Worm (Caenorhabditis elegans): ENCODE data around the gene otub-4.

Gene otub-4

ce11 chrIV:3338676-3339075 lies 39.3 kb downstream of the otub-4 start, which contains the start of gene hrpa-1 (continued):
- peak; percentile 61 for TF ChIP-seq spr-1 (tag; optimal IDR thresholded peaks at IDR 0.05)
- no peak for TF ChIP-seq F44E2.7 (GFP tag; IDR thresholded peaks at IDR 0.05)
- no peak for TF ChIP-seq egl-43 (GFP tag; IDR thresholded peaks at IDR 0.05)
- no peak for TF ChIP-seq Y75B8A.6 (GFP tag; IDR thresholded peaks at IDR 0.05)
- TF ChIP-seq daf-19 (GFP tag; conservative IDR thresholded peaks at IDR 0.05), result no peak
- TF ChIP-seq ztf-11 (tag; optimal IDR thresholded peaks at IDR 0.05), result no peak
- TF ChIP-seq daf-12 (tag; optimal IDR thresholded peaks at IDR 0.05), result no peak
- TF ChIP-seq T26A8.4 (GFP tag; IDR thresholded peaks at IDR 0.05), result peak; percentile 24
- TF ChIP-seq lin-38 (GFP tag; IDR thresholded peaks at IDR 0.05), result peak; percentile 83
- TF ChIP-seq ceh-82 (tag; optimal IDR thresholded peaks at IDR 0.05), result no peak
- no peak for TF ChIP-seq skn-1 (tag; optimal IDR thresholded peaks at IDR 0.05)
- peak; percentile 60 for TF ChIP-seq F37D6.2 (tag; optimal IDR thresholded peaks at IDR 0.05)
- TF ChIP-seq ama-1 (optimal IDR thresholded peaks at IDR 0.05), result peak; percentile 94
- TF ChIP-seq mxl-3 (GFP tag; optimal IDR thresholded peaks at IDR 0.05), result no peak
- no peak for TF ChIP-seq dmd-8 (GFP tag; IDR thresholded peaks at IDR 0.05)
- TF ChIP-seq hmg-1.1 (GFP tag; IDR thresholded peaks at IDR 0.05), result peak; percentile 71
- TF ChIP-seq unc-39 (tag; optimal IDR thresholded peaks at IDR 0.05), result no peak
- peak in 1 of 2 experiments; percentile 39 for TF ChIP-seq ZK546.5 (tag; optimal IDR thresholded peaks at IDR 0.05)
- peak; percentile 63 for TF ChIP-seq hlh-11 (tag; optimal IDR thresholded peaks at IDR 0.05)
- TF ChIP-seq hlh-30 (tag; optimal IDR thresholded peaks at IDR 0.05; ENCODE audit: insufficient read depth), result peak; percentile 87
- TF ChIP-seq ces-1 (GFP tag; optimal IDR thresholded peaks at IDR 0.05), result no peak
- TF ChIP-seq ztf-7 (tag; optimal IDR thresholded peaks at IDR 0.05), result no peak
- TF ChIP-seq ceh-44 (GFP tag; IDR thresholded peaks at IDR 0.05), result no peak

ce11 chrIV:3338176-3338575 lies 39.8 kb downstream of the otub-4 start:
- TF ChIP-seq snpc-1.2 (GFP tag; IDR thresholded peaks at IDR 0.05) (0 out of 2 replicates have a peak, but pooled peaks have one; percentile 26), ctbp-1 (GFP tag; IDR thresholded peaks at IDR 0.05) (peak; percentile 66), Y5F2A.4 (GFP tag; optimal IDR thresholded peaks at IDR 0.05) (peak; percentile 27), zag-1 (tag; optimal IDR thresholded peaks at IDR 0.05) (no peak), lim-7 (GFP tag; IDR thresholded peaks at IDR 0.05) (peak; percentile 63; the same call in 1 of the 2 replicates), daf-19 (GFP tag; conservative IDR thresholded peaks at IDR 0.05) (no peak), ceh-28 (tag; optimal IDR thresholded peaks at IDR 0.05) (peak; percentile 8), ces-1 (GFP tag; optimal IDR thresholded peaks at IDR 0.05) (no peak), Y48G9A.11 (GFP tag; IDR thresholded peaks at IDR 0.05) (no peak), egl-43 (GFP tag; IDR thresholded peaks at IDR 0.05) (0 out of 2 replicates have a peak, but pooled peaks have one; percentile 16), mdl-1 (tag; optimal IDR thresholded peaks at IDR 0.05) (no peak), F44E2.7 (GFP tag; IDR thresholded peaks at IDR 0.05) (no peak), arid-1 (GFP tag; conservative IDR thresholded peaks at IDR 0.05) (0 out of 2 replicates have a peak, but pooled peaks have one; percentile 4), F26F4.8 (GFP tag; conservative IDR thresholded peaks at IDR 0.05) (no peak), lin-1 (GFP tag; IDR thresholded peaks at IDR 0.05) (peak; percentile 68; the same call in 1 of the 2 replicates), lin-38 (GFP tag; IDR thresholded peaks at IDR 0.05) (0 out of 2 replicates have a peak, but pooled peaks have one; percentile 32)

DNA sequence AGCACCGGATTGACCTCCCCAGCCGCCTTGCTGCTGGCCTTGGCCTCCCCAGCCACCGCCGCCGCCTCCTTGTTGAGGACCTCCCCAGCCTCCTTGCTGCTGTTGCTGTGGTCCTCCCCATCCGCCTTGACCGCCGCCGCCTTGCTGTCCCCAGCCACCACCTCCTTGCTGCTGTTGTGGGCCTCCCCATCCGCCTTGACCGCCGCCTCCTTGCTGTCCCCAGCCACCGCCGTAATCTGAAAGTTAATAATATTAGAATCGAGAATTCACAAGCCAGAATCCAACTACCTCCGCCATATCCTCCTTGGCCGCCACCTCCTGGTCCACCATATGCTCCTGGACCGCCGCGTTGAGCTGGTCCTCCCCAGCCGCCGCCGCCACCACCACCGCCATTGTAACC lies 40.7 kb downstream of the otub-4 start:
- TF ChIP-seq pha-4 (GFP tag; IDR thresholded peaks at IDR 0.05), result peak; percentile 75; the same call in 1 of the 2 replicates
- TF ChIP-seq pha-4 (tag; optimal IDR thresholded peaks at IDR 0.05), result no peak
- TF ChIP-seq aha-1 (tag), result peak; percentile 24
- TF ChIP-seq hmg-1.1 (GFP tag; IDR thresholded peaks at IDR 0.05), result no peak
- peak; percentile 99 for TF ChIP-seq set-16 (GFP tag; IDR thresholded peaks at IDR 0.05)
- TF ChIP-seq tag-97 (GFP tag; IDR thresholded peaks at IDR 0.05), result no peak
- TF ChIP-seq egl-43 (GFP tag; IDR thresholded peaks at IDR 0.05), result peak; percentile 61; the same call in 1 of the 2 replicates
- TF ChIP-seq zfp-2 (tag; optimal IDR thresholded peaks at IDR 0.05), result no peak
- TF ChIP-seq sdz-12 (GFP tag; optimal IDR thresholded peaks at IDR 0.05), result peak; percentile 26
- TF ChIP-seq lin-29 (GFP tag; IDR thresholded peaks at IDR 0.05), result no peak
- TF ChIP-seq unc-62 (GFP tag; optimal IDR thresholded peaks at IDR 0.05 in 1 of 2), result peak in 1 of 2 experiments; percentile 9
- no peak for TF ChIP-seq unc-62 (tag; optimal IDR thresholded peaks at IDR 0.05)

Data from whole organism, L4 larva.